Worm (Caenorhabditis elegans) whole organism, L1 larva: Measurements from ENCODE around the gene del-2.
A peak's percentile ranks its signal among the peaks of the same experiment; 100 is the strongest.
"Not testable (repeated sequence)": the region's sequence is repeated elsewhere in the genome, so short reads cannot be mapped to it uniquely, and the experiment has no call there.

Experiments used
- C16A3.4 ChIP-seq: fragments of 150-350 bp; optimal IDR thresholded peaks from 2 replicates; lab custom pipeline; 2014; ENCODE audit warnings: missing biosample characterization, missing genetic modification characterization
- Y116A8C.19 ChIP-seq: sonication (generic microtip); optimal IDR thresholded peaks from 2 replicates; lab custom pipeline; 2016; ENCODE audit warnings: missing compliant biosample characterization, missing genetic modification characterization, borderline replicate concordance
- aha-1 ChIP-seq: fragments of 150-350 bp; optimal IDR thresholded peaks from 2 replicates; lab custom pipeline; 2014; ENCODE audit warnings: missing biosample characterization, missing genetic modification characterization
- ama-1 ChIP-seq: fragments of 150-350 bp; optimal IDR thresholded peaks from 2 replicates; lab custom pipeline; 2014
- ceh-82 ChIP-seq, 3 experiments: fragments of 150-350 bp in 1 of 3; sonication (generic microtip) in 2 of 3; optimal IDR thresholded peaks; 2 replicates each; lab custom pipeline; 2014 to 2017; ENCODE audit warnings: missing biosample characterization in 3 of 3, missing genetic modification characterization in 3 of 3
- ceh-88 ChIP-seq: fragments of 200-800 bp; sonication (Bioruptor generic); IDR thresholded peaks from 2 replicates; pipeline ENCODE4 v1.3.6; 2022; ENCODE audit warnings: missing genetic modification characterization, missing compliant biosample characterization
- ceh-90 ChIP-seq: sonication (generic microtip); optimal IDR thresholded peaks from 2 replicates; lab custom pipeline; 2016; ENCODE audit warnings: missing genetic modification characterization, missing compliant biosample characterization
- efl-1 ChIP-seq, 4 experiments: fragments of 150-350 bp; optimal IDR thresholded peaks in 3 of 4; peaks in 1 of 4; 1 replicate in 1 of 4; 2 replicates in 3 of 4; lab custom pipeline; 2014; ENCODE audit warnings: missing biosample characterization in 2 of 4, missing genetic modification characterization in 2 of 4, missing genetic modification reagents in 2 of 4
- egl-27 ChIP-seq, 2 experiments: fragments of 150-350 bp in 1 of 2; sonication (generic microtip); optimal IDR thresholded peaks; 3 replicates each; lab custom pipeline; 2017 to 2018; ENCODE audit warnings: missing biosample characterization in 2 of 2, missing genetic modification characterization in 2 of 2, missing genetic modification reagents in 2 of 2
- elt-2 ChIP-seq: sonication (generic microtip); optimal IDR thresholded peaks from 2 replicates; lab custom pipeline; 2016; ENCODE audit warnings: missing genetic modification characterization, mild to moderate bottlenecking, inconsistent platforms, missing compliant biosample characterization, missing genetic modification reagents
- ets-5 ChIP-seq: fragments of 200-800 bp; sonication (Bioruptor generic); IDR thresholded peaks from 2 replicates; pipeline ENCODE4 v1.3.6; 2022; ENCODE audit warnings: missing genetic modification characterization, missing compliant biosample characterization
- fkh-10 ChIP-seq: sonication (generic microtip); optimal IDR thresholded peaks from 2 replicates; lab custom pipeline; 2017; ENCODE audit warnings: missing biosample characterization, missing genetic modification reagents, missing genetic modification characterization
- hpl-2 ChIP-seq: fragments of 150-350 bp; optimal IDR thresholded peaks from 2 replicates; lab custom pipeline; 2014; ENCODE audit warnings: missing biosample characterization, missing genetic modification reagents, missing genetic modification characterization
- isw-1 ChIP-seq: fragments of 200-800 bp; sonication (Bioruptor generic); IDR thresholded peaks from 2 replicates; pipeline ENCODE4 v1.3.6; 2022; ENCODE audit warnings: missing genetic modification characterization, missing compliant biosample characterization
- jun-1 ChIP-seq: fragments of 150-350 bp; optimal IDR thresholded peaks from 2 replicates; lab custom pipeline; 2014; ENCODE audit warnings: missing biosample characterization, missing genetic modification reagents, missing genetic modification characterization
- lin-13 ChIP-seq: fragments of 150-350 bp; optimal IDR thresholded peaks from 2 replicates; lab custom pipeline; 2014; ENCODE audit warnings: missing biosample characterization, missing genetic modification reagents, missing genetic modification characterization
- lin-14 ChIP-seq: fragments of 200-800 bp; sonication (Bioruptor generic); optimal IDR thresholded peaks from 2 replicates; lab custom pipeline; 2018; ENCODE audit warnings: mild to moderate bottlenecking, missing genetic modification characterization, moderate library complexity, missing compliant biosample characterization
- lin-35 ChIP-seq, 2 experiments: fragments of 150-350 bp; optimal IDR thresholded peaks; 2 replicates each; lab custom pipeline; 2014; ENCODE audit warnings: missing biosample characterization in 2 of 2, missing genetic modification characterization in 2 of 2, missing genetic modification reagents in 2 of 2
- lin-39 ChIP-seq: fragments of 150-350 bp; optimal IDR thresholded peaks from 2 replicates; lab custom pipeline; 2014; ENCODE audit warnings: missing biosample characterization, missing genetic modification reagents, missing genetic modification characterization
- lir-3 ChIP-seq: sonication (generic microtip); optimal IDR thresholded peaks from 2 replicates; lab custom pipeline; 2016; ENCODE audit warnings: mild to moderate bottlenecking, missing genetic modification characterization, moderate library complexity, missing compliant biosample characterization; ENCODE audit not compliant: poor library complexity
- lsy-2 ChIP-seq, 2 experiments: fragments of 150-350 bp; optimal IDR thresholded peaks; 2 replicates each; lab custom pipeline; 2014; ENCODE audit warnings: missing biosample characterization in 2 of 2, missing genetic modification characterization in 2 of 2
- mdl-1 ChIP-seq, 2 experiments: fragments of 150-350 bp; optimal IDR thresholded peaks; 2 replicates each; lab custom pipeline; 2014 to 2017; ENCODE audit warnings: missing biosample characterization in 2 of 2, missing genetic modification characterization in 2 of 2, inconsistent platforms in 1 of 2
- nhr-19 ChIP-seq: fragments of 200-800 bp; sonication (Bioruptor generic); conservative IDR thresholded peaks from 2 replicates; pipeline ENCODE4 v1.3.6; 2022; ENCODE audit warnings: missing genetic modification characterization, missing compliant biosample characterization
- nhr-20 ChIP-seq: sonication (generic microtip); optimal IDR thresholded peaks from 2 replicates; lab custom pipeline; 2016; ENCODE audit warnings: mild to moderate bottlenecking, missing genetic modification characterization, missing compliant biosample characterization
- nhr-28 ChIP-seq: fragments of 150-350 bp; optimal IDR thresholded peaks from 2 replicates; lab custom pipeline; 2014; ENCODE audit warnings: missing biosample characterization, missing genetic modification characterization
- nhr-47 ChIP-seq: sonication (generic microtip); optimal IDR thresholded peaks from 2 replicates; lab custom pipeline; 2016; ENCODE audit warnings: mild to moderate bottlenecking, missing genetic modification characterization, moderate library complexity, missing compliant biosample characterization
- snpc-4 ChIP-seq: fragments of 150-350 bp; optimal IDR thresholded peaks from 2 replicates; lab custom pipeline; 2014; ENCODE audit warnings: missing biosample characterization, missing genetic modification characterization
- sup-37 ChIP-seq: fragments of 200-800 bp; sonication (Bioruptor generic); optimal IDR thresholded peaks from 2 replicates; lab custom pipeline; 2018; ENCODE audit warnings: mild to moderate bottlenecking, missing genetic modification characterization, missing compliant biosample characterization
- unc-130 ChIP-seq: fragments of 150-350 bp; optimal IDR thresholded peaks from 2 replicates; lab custom pipeline; 2017; ENCODE audit warnings: missing biosample characterization, missing genetic modification characterization, inconsistent platforms
- unc-98 ChIP-seq: fragments of 200-800 bp; sonication (Bioruptor generic); IDR thresholded peaks from 2 replicates; pipeline ENCODE4 v1.3.6; 2022; ENCODE audit warnings: missing genetic modification characterization, missing compliant biosample characterization
- xbp-1 ChIP-seq: sonication (generic microtip); optimal IDR thresholded peaks from 2 replicates; lab custom pipeline; 2016; ENCODE audit warnings: missing genetic modification characterization, missing compliant biosample characterization
- zip-4 ChIP-seq: fragments of 200-800 bp; sonication (Bioruptor generic); optimal IDR thresholded peaks from 2 replicates; lab custom pipeline; 2018; ENCODE audit warnings: mild to moderate bottlenecking, missing genetic modification characterization, moderate library complexity, missing compliant biosample characterization

The del-2 gene

ce11 chrIV:9595779-9596406, 45.9 kb downstream of the del-2 start, which contains the start of the genes F27C8.3 and F27C8.2:
F27C8.3 (minus strand) TSS chrIV:9595879.
F27C8.2 (plus strand) TSS chrIV:9596356.
- TF ChIP-seq ets-5 (GFP tag; lab: Robert Waterston, UW); nhr-47 (tag; lab: Kevin White, UChicago); jun-1: not testable (repeated sequence)

ce11 chrIV:9593456-9593855, 48.4 kb downstream of the del-2 start, which contains the start of gene spp-18:
spp-18 (plus strand) TSS chrIV:9593712.
- TF ChIP-seq mdl-1 (tag; optimal IDR thresholded peaks at IDR 0.05; lab: Kevin White, UChicago) (peak in 1 of 2 experiments; percentile 41), lin-35 (GFP tag; optimal IDR thresholded peaks at IDR 0.05; lab: Kevin White, UChicago) (peak in 1 of 2 experiments; percentile 34), isw-1 (GFP tag; lab: Robert Waterston, UW) (no peak), nhr-20 (tag; lab: Kevin White, UChicago) (peak; percentile 3), elt-2 (tag; lab: Kevin White, UChicago) (peak; percentile 92)

ce11 chrIV:9592413-9592812, 49.4 kb downstream of the del-2 start, which contains the start of gene pei-1:
pei-1 (minus strand) TSS chrIV:9592513.
- TF ChIP-seq egl-27 (tag; optimal IDR thresholded peaks at IDR 0.05; lab: Kevin White, UChicago) (no peak), snpc-4 (tag; lab: Kevin White, UChicago) (no peak), lin-13 (GFP tag; lab: Kevin White, UChicago) (no peak), isw-1 (GFP tag; lab: Robert Waterston, UW) (no peak), lin-14 (no peak), efl-1 (optimal IDR thresholded peaks at IDR 0.05; lab: Kevin White, UChicago) (no peak), efl-1 (GFP tag; optimal IDR thresholded peaks at IDR 0.05 in 1 of 2; lab: Kevin White, UChicago) (no peak), sup-37 (GFP tag; lab: Kevin White, UChicago) (no peak), hpl-2 (no peak), ceh-88 (GFP tag; lab: Robert Waterston, UW) (no peak), C16A3.4 (tag; lab: Kevin White, UChicago) (no peak), ceh-82 (tag; optimal IDR thresholded peaks at IDR 0.05; lab: Kevin White, UChicago) (no peak), zip-4 (GFP tag; lab: Kevin White, UChicago) (no peak), lsy-2 (tag; optimal IDR thresholded peaks at IDR 0.05; lab: Kevin White, UChicago) (no peak), Y116A8C.19 (no peak), nhr-19 (GFP tag; lab: Robert Waterston, UW) (no peak), lin-39 (tag; lab: Kevin White, UChicago) (no peak), lir-3 (tag; lab: Kevin White, UChicago) (no peak), unc-130 (tag; lab: Kevin White, UChicago) (no peak)

DNA sequence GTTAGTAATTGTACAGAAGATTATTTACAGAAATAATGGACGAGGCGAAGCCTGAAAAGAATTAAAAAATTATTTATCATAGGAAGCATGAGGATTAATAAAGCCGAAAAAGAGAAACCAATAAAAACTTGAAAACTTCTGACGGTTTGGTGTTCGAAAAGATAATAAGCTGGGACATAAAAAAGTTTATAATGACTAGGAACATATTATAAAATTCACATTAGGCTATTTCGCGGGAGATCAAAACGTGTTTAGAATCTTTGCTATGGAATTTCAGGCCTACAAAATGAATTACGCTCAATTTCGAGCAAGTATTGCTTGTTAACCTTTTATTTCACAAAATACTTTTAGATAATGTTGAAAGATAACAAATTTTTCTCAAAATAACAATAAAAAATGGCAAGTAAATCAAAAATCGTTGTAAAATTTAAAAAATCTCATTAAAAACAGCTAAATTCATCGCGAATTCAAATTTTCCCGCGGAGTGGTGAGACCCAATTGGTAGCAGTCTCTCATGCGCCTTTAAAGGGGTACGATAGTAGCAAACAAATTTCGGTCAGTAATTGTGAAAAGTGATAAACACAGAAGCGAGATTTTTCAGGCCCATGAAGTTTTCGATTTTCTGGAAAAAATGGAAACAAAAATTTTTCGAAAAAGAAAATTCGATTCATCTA, 52.9 kb downstream of the del-2 start, which contains the start of gene trcs-1:
Gene trcs-1 (minus strand): TSS at position 51 of the 674 bp plus-strand sequence.
- TF ChIP-seq ceh-88 (GFP tag; lab: Robert Waterston, UW) (no peak), lin-35 (GFP tag; optimal IDR thresholded peaks at IDR 0.05; lab: Kevin White, UChicago) (no peak), xbp-1 (no peak), unc-98 (GFP tag; lab: Robert Waterston, UW) (no peak), ama-1 (lab: Kevin White, UChicago) (no peak), nhr-28 (tag; lab: Kevin White, UChicago) (no peak), sup-37 (GFP tag; lab: Kevin White, UChicago) (no peak), aha-1 (tag; lab: Kevin White, UChicago) (no peak), ceh-90 (no peak), fkh-10 (GFP tag; lab: Kevin White, UChicago) (no peak)
